Fruit fly (Drosophila melanogaster) whole organism, prepupa: ENCODE results near the gene Mical.

Experiments used
- CG3919 ChIP-seq: fragments of 200-800 bp; sonication (Bioruptor generic); optimal IDR thresholded peaks from 3 replicates; lab custom pipeline; 2016; ENCODE audit warnings: missing biosample characterization, missing genetic modification characterization
- achi ChIP-seq: fragments of 200-800 bp; sonication (Bioruptor generic); optimal IDR thresholded peaks from 3 replicates; lab custom pipeline; 2016; ENCODE audit warnings: missing biosample characterization, missing genetic modification characterization
- vri ChIP-seq: fragments of 200-800 bp; sonication (Bioruptor generic); optimal IDR thresholded peaks from 3 replicates; lab custom pipeline; 2016; ENCODE audit warnings: missing biosample characterization, mild to moderate bottlenecking, missing genetic modification characterization

dm6 chr3R:9977494-9977893 is 65.2 kb downstream of the Mical start:
- TF ChIP-seq CG3919 (GFP tag; lab: Kevin White, UChicago) (no peak), vri (GFP tag; lab: Kevin White, UChicago) (no peak), achi (no peak)
